Fruit fly (Drosophila melanogaster) whole organism, embryonic: Measurements from ENCODE around the gene CG42240.

Experiments
- CG11398 ChIP-seq: fragments of 200-800 bp; sonication (Bioruptor generic); optimal IDR thresholded peaks from 2 replicates; lab custom pipeline; 2016; ENCODE audit warnings: missing biosample characterization, missing genetic modification characterization
- CG17829 ChIP-seq: fragments of 200-800 bp; optimal IDR thresholded peaks from 2 replicates; lab custom pipeline; 2019; ENCODE audit warnings: missing biosample characterization, mild to moderate bottlenecking, missing genetic modification characterization, moderate library complexity
- CG4707 ChIP-seq: fragments of 200-800 bp; sonication (Bioruptor generic); optimal IDR thresholded peaks from 2 replicates; lab custom pipeline; 2018; ENCODE audit warnings: missing biosample characterization, mild to moderate bottlenecking, missing genetic modification characterization, moderate library complexity
- NK7.1 ChIP-seq: fragments of 200-800 bp; sonication (Bioruptor generic); optimal IDR thresholded peaks from 3 replicates; lab custom pipeline; 2016; ENCODE audit warnings: missing biosample characterization, missing genetic modification characterization
- emc ChIP-seq: fragments of 200-800 bp; sonication (Bioruptor generic); optimal IDR thresholded peaks from 2 replicates; lab custom pipeline; 2016; ENCODE audit warnings: missing biosample characterization, missing genetic modification characterization

DNA sequence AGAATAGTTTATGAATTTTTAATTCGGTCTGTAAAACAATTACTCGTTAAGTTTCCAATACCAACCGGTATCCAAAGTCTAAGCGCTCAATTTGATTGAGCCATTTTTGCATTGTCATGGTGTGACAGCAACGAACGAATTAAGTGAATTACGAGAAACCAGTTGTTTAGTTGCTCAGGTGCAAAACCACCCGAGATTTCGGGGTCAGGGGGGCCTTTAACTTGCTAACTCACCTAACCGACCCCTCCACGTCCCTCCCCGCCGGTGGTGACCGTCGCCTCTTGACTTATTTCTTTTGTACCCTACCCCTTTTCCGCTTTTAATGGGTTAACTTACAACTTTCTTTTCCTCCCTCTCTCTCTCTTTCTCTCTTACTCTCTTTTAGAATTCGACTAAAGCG lies 11.0 kb downstream of the CG42240 start:
- no peak for TF ChIP-seq emc (GFP tag; lab: Kevin White, UChicago)
- TF ChIP-seq CG4707 (GFP tag; lab: Kevin White, UChicago) = no peak
- no peak for TF ChIP-seq CG11398
- TF ChIP-seq CG17829 = no peak
- TF ChIP-seq NK7.1 (GFP tag; lab: Kevin White, UChicago) = no peak
